Worm (Caenorhabditis elegans) whole organism, midembryonic: ENCODE data around the gene F10A3.12.

Experiments
- T22C8.4 ChIP-seq: fragments of 200-800 bp; sonication (Bioruptor generic); IDR thresholded peaks from 2 replicates; pipeline ENCODE4 v1.3.6; 2022; ENCODE audit warnings: missing genetic modification characterization, missing compliant biosample characterization
- cog-1 ChIP-seq: sonication (generic microtip); optimal IDR thresholded peaks from 2 replicates; lab custom pipeline; 2016; ENCODE audit warnings: missing genetic modification characterization, missing compliant biosample characterization
- flt-1 ChIP-seq: fragments of 200-800 bp; sonication (Bioruptor generic); IDR thresholded peaks from 2 replicates; pipeline ENCODE4 v1.3.6; 2022; ENCODE audit warnings: missing genetic modification characterization, missing compliant biosample characterization
- klf-2 ChIP-seq: fragments of 200-800 bp; sonication (Bioruptor generic); conservative IDR thresholded peaks from 2 replicates; pipeline ENCODE4 v1.3.6; 2022; ENCODE audit warnings: missing genetic modification reagents, missing genetic modification characterization, missing compliant biosample characterization
- ref-1 ChIP-seq: fragments of 200-800 bp; sonication (Bioruptor generic); conservative IDR thresholded peaks from 2 replicates; pipeline ENCODE4 v1.3.6; 2022; ENCODE audit warnings: missing genetic modification reagents, missing genetic modification characterization, missing compliant biosample characterization
- ztf-23 ChIP-seq: fragments of 200-800 bp; sonication (Bioruptor generic); IDR thresholded peaks from 2 replicates; pipeline ENCODE4 v1.3.6; 2022; ENCODE audit warnings: missing genetic modification reagents, missing genetic modification characterization, missing compliant biosample characterization
- ztf-29 ChIP-seq: fragments of 200-800 bp; sonication (Bioruptor generic); IDR thresholded peaks from 2 replicates; pipeline ENCODE4 v1.3.6; 2022; ENCODE audit warnings: missing genetic modification reagents, missing genetic modification characterization, missing compliant biosample characterization

DNA sequence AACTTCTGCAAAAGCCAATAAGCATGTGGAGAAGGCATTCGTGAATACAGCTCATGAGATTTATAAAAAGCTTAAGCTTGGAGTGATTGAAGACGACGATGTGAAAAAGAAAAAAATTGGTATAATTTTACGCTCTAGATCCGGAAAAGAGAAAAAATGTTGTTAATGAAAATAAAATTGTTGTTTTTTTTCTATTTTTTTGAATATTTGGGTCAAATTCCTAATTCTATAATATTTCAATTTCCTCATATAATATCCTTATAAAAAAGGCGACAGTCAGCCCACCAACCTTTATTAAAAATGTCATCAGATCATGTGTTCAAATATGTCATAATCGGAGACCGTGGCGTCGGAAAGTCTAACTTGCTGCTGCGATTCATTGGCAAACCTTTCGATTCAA is 31.6 kb downstream of the F10A3.12 start, which contains the start of gene rabr-3:
- TF ChIP-seq flt-1 (no peak), ztf-29 (GFP tag; lab: Robert Waterston, UW) (no peak), ztf-23 (GFP tag; lab: Robert Waterston, UW) (no peak), ref-1 (GFP tag; lab: Robert Waterston, UW) (no peak), T22C8.4 (GFP tag; lab: Robert Waterston, UW) (no peak), cog-1 (tag; lab: Kevin White, UChicago) (no peak), klf-2 (GFP tag; lab: Robert Waterston, UW) (no peak)
